Worm (Caenorhabditis elegans): ENCODE results near the gene C16E9.2.

DNA sequence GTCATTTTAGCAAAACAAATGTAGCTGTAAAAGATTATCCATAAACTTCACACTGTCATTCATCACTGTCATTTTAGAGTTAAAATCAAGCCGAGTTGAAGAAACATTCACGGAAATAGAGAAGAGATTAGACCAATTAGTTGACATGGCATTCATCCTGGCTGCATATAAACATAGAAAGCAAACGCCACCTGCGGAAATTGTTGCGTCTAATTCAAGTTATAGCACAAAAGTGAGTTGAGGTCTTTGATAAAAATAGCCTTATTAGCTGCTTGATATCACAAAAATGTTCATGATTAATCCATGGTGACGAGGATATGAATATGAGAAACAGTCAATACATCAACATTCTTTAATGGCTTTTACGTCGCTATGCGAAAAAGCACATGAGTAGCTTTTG lies 33.0 kb downstream of the C16E9.2 start:
- no peak for TF ChIP-seq mml-1 (tag; optimal IDR thresholded peaks at IDR 0.05)
- TF ChIP-seq pqm-1 (tag; optimal IDR thresholded peaks at IDR 0.05), result no peak
- TF ChIP-seq ceh-82 (tag; optimal IDR thresholded peaks at IDR 0.05), result no peak
- TF ChIP-seq elt-3 (tag; optimal IDR thresholded peaks at IDR 0.05), result no peak
- no peak for TF ChIP-seq zag-1 (tag; optimal IDR thresholded peaks at IDR 0.05)
- TF ChIP-seq ceh-9 (tag; optimal IDR thresholded peaks at IDR 0.05), result no peak
- TF ChIP-seq nhr-12 (tag; optimal IDR thresholded peaks at IDR 0.05), result no peak
- TF ChIP-seq nhr-76 (tag; optimal IDR thresholded peaks at IDR 0.05), result no peak
- TF ChIP-seq nhr-23 (tag; optimal IDR thresholded peaks at IDR 0.05), result no peak
- no peak for TF ChIP-seq ama-1 (optimal IDR thresholded peaks at IDR 0.05)
